Fruit fly (Drosophila melanogaster): ENCODE data around the gene eIF3e.

The eIF3e gene

dm6 chr3L:16818063-16818462, 31.3 kb upstream of the eIF3e start:
- TF ChIP-seq Rel (GFP tag; optimal IDR thresholded peaks at IDR 0.05) (peak; percentile 65), Rel (tag; optimal IDR thresholded peaks at IDR 0.05) (peak; percentile 62), Hnf4 (GFP tag; optimal IDR thresholded peaks at IDR 0.05) (peak; percentile 82), CG9705 (GFP tag; optimal IDR thresholded peaks at IDR 0.05) (peak; percentile 76), Abd-B (GFP tag; optimal IDR thresholded peaks at IDR 0.05) (no peak), rgr (GFP tag; optimal IDR thresholded peaks at IDR 0.05) (peak; percentile 91), brk (GFP tag; optimal IDR thresholded peaks at IDR 0.05) (peak; percentile 82), sv (GFP tag; optimal IDR thresholded peaks at IDR 0.05) (no peak), woc (GFP tag; optimal IDR thresholded peaks at IDR 0.05) (peak; percentile 78), fru (GFP tag; optimal IDR thresholded peaks at IDR 0.05) (peak; percentile 91), br (GFP tag; optimal IDR thresholded peaks at IDR 0.05) (peak; percentile 86), pan (optimal IDR thresholded peaks at IDR 0.05) (no peak), OdsH (GFP tag; optimal IDR thresholded peaks at IDR 0.05) (peak; percentile 89), tai (GFP tag; optimal IDR thresholded peaks at IDR 0.05) (peak; percentile 68), CrebA (GFP tag; optimal IDR thresholded peaks at IDR 0.05; ENCODE audit: borderline replicate concordance) (peak; percentile 47), CG32264 (GFP tag; optimal IDR thresholded peaks at IDR 0.05) (peak; percentile 64), Sp1 (GFP tag; optimal IDR thresholded peaks at IDR 0.05) (peak; percentile 93), h (GFP tag; optimal IDR thresholded peaks at IDR 0.05) (peak; percentile 90), Dif (GFP tag; optimal IDR thresholded peaks at IDR 0.05; ENCODE audit: partially characterized antibody) (peak; percentile 30), ey (GFP tag; optimal IDR thresholded peaks at IDR 0.05) (peak; percentile 90), Vsx2 (GFP tag; optimal IDR thresholded peaks at IDR 0.05; ENCODE audit: partially characterized antibody) (peak; percentile 61), GATAd (GFP tag; optimal IDR thresholded peaks at IDR 0.05) (peak; percentile 5), Hr83 (GFP tag; optimal IDR thresholded peaks at IDR 0.05; ENCODE audit: poor library complexity, severe bottlenecking) (no peak), lola (GFP tag; optimal IDR thresholded peaks at IDR 0.05) (no peak), HLH106 (tag; optimal IDR thresholded peaks at IDR 0.05) (peak; percentile 80), sage (GFP tag; optimal IDR thresholded peaks at IDR 0.05) (peak; percentile 74), jim (GFP tag; optimal IDR thresholded peaks at IDR 0.05) (no peak), psq (GFP tag; optimal IDR thresholded peaks at IDR 0.05) (peak; percentile 81), usp (GFP tag; optimal IDR thresholded peaks at IDR 0.05) (no peak), Jra (GFP tag; optimal IDR thresholded peaks at IDR 0.05) (peak; percentile 46), foxo (GFP tag; optimal IDR thresholded peaks at IDR 0.05) (peak; percentile 52 to 76), dsf (GFP tag; optimal IDR thresholded peaks at IDR 0.05; ENCODE audit: borderline replicate concordance) (peak; percentile 2), dmrt93B (GFP tag; optimal IDR thresholded peaks at IDR 0.05) (peak; percentile 68)

dm6 chr3L:16813984-16814383, 27.2 kb upstream of the eIF3e start:
- TF ChIP-seq Vsx2 (GFP tag; optimal IDR thresholded peaks at IDR 0.05; ENCODE audit: partially characterized antibody) (no peak), Hr78 (GFP tag; optimal IDR thresholded peaks at IDR 0.05) (no peak), pan (optimal IDR thresholded peaks at IDR 0.05) (no peak), GATAd (GFP tag; optimal IDR thresholded peaks at IDR 0.05) (no peak), dsf (GFP tag; optimal IDR thresholded peaks at IDR 0.05; ENCODE audit: borderline replicate concordance) (no peak), psq (GFP tag; optimal IDR thresholded peaks at IDR 0.05) (no peak), tai (GFP tag; optimal IDR thresholded peaks at IDR 0.05) (no peak), ey (GFP tag; optimal IDR thresholded peaks at IDR 0.05) (no peak), CG32264 (GFP tag; optimal IDR thresholded peaks at IDR 0.05) (no peak), Hr83 (GFP tag; optimal IDR thresholded peaks at IDR 0.05; ENCODE audit: poor library complexity, severe bottlenecking) (no peak), Sp1 (GFP tag; optimal IDR thresholded peaks at IDR 0.05) (no peak), CG9705 (GFP tag; optimal IDR thresholded peaks at IDR 0.05) (no peak), Dfd (GFP tag; optimal IDR thresholded peaks at IDR 0.05) (no peak)

- peak; percentile 50 for TF ChIP-seq woc (GFP tag; optimal IDR thresholded peaks at IDR 0.05)
- TF ChIP-seq Vsx2 (GFP tag; optimal IDR thresholded peaks at IDR 0.05; ENCODE audit: partially characterized antibody), result peak; percentile 45
- peak in 1 of 2 experiments; percentile 42 for TF ChIP-seq foxo (GFP tag; optimal IDR thresholded peaks at IDR 0.05)
- TF ChIP-seq Myc (optimal IDR thresholded peaks at IDR 0.05), result no peak
- no peak for TF ChIP-seq CrebA (GFP tag; optimal IDR thresholded peaks at IDR 0.05; ENCODE audit: borderline replicate concordance)
- TF ChIP-seq ey (GFP tag; optimal IDR thresholded peaks at IDR 0.05), result peak; percentile 35
- TF ChIP-seq Hnf4 (GFP tag; optimal IDR thresholded peaks at IDR 0.05), result no peak
- no peak for TF ChIP-seq HLH106 (tag; optimal IDR thresholded peaks at IDR 0.05)
Measured at dm6 chr3L:16811908-16812307, 25.2 kb upstream of the eIF3e start.

All from whole organism, wandering third instar larva.